Worm (Caenorhabditis elegans): Measurements from ENCODE around the gene Y38H6C.18.

Y38H6C.18 gene

ce11 chrV:20539055-20539454 is 7.9 kb downstream of the Y38H6C.18 start, which contains the start of gene Y38H6C.16:
TSS of gene Y38H6C.16 (minus strand) at chrV:20539347.
- TF ChIP-seq nhr-6 (tag; optimal IDR thresholded peaks at IDR 0.05): no peak
- TF ChIP-seq tra-1 (GFP tag; IDR thresholded peaks at IDR 0.05): no peak
- no peak for TF ChIP-seq lir-3 (tag; optimal IDR thresholded peaks at IDR 0.05)
- no peak for TF ChIP-seq nhr-42 (GFP tag; IDR thresholded peaks at IDR 0.05)
- TF ChIP-seq F49E8.2 (tag; optimal IDR thresholded peaks at IDR 0.05; ENCODE audit: borderline replicate concordance): no peak
- no peak for TF ChIP-seq zip-2 (tag; optimal IDR thresholded peaks at IDR 0.05)
- TF ChIP-seq cey-2 (tag; optimal IDR thresholded peaks at IDR 0.05; ENCODE audit: borderline replicate concordance, insufficient read depth): no peak
- no peak for TF ChIP-seq daf-16 (GFP tag; optimal IDR thresholded peaks at IDR 0.05)
- TF ChIP-seq daf-16 (tag; optimal IDR thresholded peaks at IDR 0.05): no peak
- no peak for TF ChIP-seq dmd-8 (GFP tag; IDR thresholded peaks at IDR 0.05)
- TF ChIP-seq daf-8 (GFP tag; IDR thresholded peaks at IDR 0.05): no peak
- TF ChIP-seq F44E2.7 (GFP tag; IDR thresholded peaks at IDR 0.05): no peak

ce11 chrV:20536208-20536607 is 10.7 kb downstream of the Y38H6C.18 start, which contains the start of gene Y38H6C.15:
TSS of gene Y38H6C.15 (minus strand) at chrV:20536308.
- no peak for TF ChIP-seq nhr-11 (tag; optimal IDR thresholded peaks at IDR 0.05)
- no peak for TF ChIP-seq daf-12 (tag; optimal IDR thresholded peaks at IDR 0.05)
- TF ChIP-seq fos-1 (tag; optimal IDR thresholded peaks at IDR 0.05): no peak
- no peak for TF ChIP-seq gei-8 (GFP tag; optimal IDR thresholded peaks at IDR 0.05)

DNA sequence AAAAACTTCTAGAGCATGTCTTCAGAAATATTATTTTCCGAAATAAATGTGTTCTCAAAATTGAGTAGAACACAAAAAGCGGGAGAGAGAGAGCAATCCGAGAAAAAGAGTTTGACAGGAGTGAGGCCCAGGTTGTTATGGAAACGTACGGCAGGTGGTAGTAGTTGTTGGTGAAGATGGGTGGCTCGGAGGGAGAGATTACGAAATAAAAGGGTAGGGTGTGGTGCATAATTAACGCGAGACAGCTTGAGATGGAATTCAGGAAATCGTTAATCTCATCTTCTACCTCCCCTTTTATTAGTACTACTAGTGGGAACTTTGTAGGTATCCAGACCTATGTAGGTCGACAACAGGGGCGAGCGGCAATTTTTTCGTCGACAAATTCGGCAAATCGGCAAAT is 12.9 kb downstream of the Y38H6C.18 start, which contains the start of gene famh-161:
Gene famh-161, minus strand, starts transcription at position 101 of the 400 bp plus-strand sequence.
- TF ChIP-seq snpc-4 (tag; optimal IDR thresholded peaks at IDR 0.05): no peak
- no peak for TF ChIP-seq attf-4 (tag; optimal IDR thresholded peaks at IDR 0.05)
- no peak for TF ChIP-seq arid-1 (GFP tag; conservative IDR thresholded peaks at IDR 0.05)
- no peak for TF ChIP-seq ctbp-1 (GFP tag; IDR thresholded peaks at IDR 0.05)
- no peak for TF ChIP-seq hmg-1.1 (GFP tag; IDR thresholded peaks at IDR 0.05)
- no peak for TF ChIP-seq ceh-62 (tag; optimal IDR thresholded peaks at IDR 0.05)
- no peak for TF ChIP-seq skn-1 (tag; optimal IDR thresholded peaks at IDR 0.05)
- no peak for TF ChIP-seq jun-1 (tag; optimal IDR thresholded peaks at IDR 0.05)
- TF ChIP-seq mdl-1 (tag; optimal IDR thresholded peaks at IDR 0.05): no peak
- TF ChIP-seq ceh-32 (tag; optimal IDR thresholded peaks at IDR 0.05; ENCODE audit: poor library complexity): no peak
- no peak for TF ChIP-seq nhr-11 (tag; optimal IDR thresholded peaks at IDR 0.05)
- no peak for TF ChIP-seq unc-39 (tag; optimal IDR thresholded peaks at IDR 0.05)
- no peak for TF ChIP-seq snpc-1.2 (GFP tag; IDR thresholded peaks at IDR 0.05)
- no peak for TF ChIP-seq lin-38 (GFP tag; IDR thresholded peaks at IDR 0.05)
- no peak for TF ChIP-seq F37D6.2 (tag; optimal IDR thresholded peaks at IDR 0.05)
- no peak for TF ChIP-seq lin-39 (tag; optimal IDR thresholded peaks at IDR 0.05)

DNA sequence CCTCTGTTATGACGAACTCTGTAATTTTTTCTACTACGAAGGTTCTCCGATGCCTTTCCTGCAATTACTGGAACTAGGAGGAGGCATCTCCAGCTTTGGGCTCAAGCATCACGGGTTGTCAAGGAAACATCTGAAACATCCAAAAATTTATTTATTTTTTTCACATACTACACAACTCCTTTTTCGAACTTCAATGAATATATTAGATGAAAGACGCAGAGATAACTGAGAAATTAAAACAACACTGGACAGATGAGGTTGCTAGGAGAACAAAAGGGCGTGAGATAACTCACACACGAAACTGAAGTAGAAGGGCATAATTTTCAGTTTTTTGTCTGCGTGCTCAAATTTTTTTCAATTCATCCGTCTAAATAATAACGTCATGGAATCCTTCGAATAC is 19.5 kb downstream of the Y38H6C.18 start, which contains the start of gene Y38H6C.13:
Gene Y38H6C.13, plus strand, starts transcription at position 301 of the 400 bp plus-strand sequence.
- TF ChIP-seq ceh-82 (tag; optimal IDR thresholded peaks at IDR 0.05): no peak
- TF ChIP-seq nhr-42 (GFP tag; IDR thresholded peaks at IDR 0.05): no peak
- TF ChIP-seq nhr-10 (tag; optimal IDR thresholded peaks at IDR 0.05): no peak
- no peak for TF ChIP-seq lin-29 (GFP tag; IDR thresholded peaks at IDR 0.05)
- no peak for TF ChIP-seq rbr-2 (tag; optimal IDR thresholded peaks at IDR 0.05)
- no peak for TF ChIP-seq snpc-4 (tag; optimal IDR thresholded peaks at IDR 0.05)
- no peak for TF ChIP-seq lin-39 (tag; optimal IDR thresholded peaks at IDR 0.05)
- no peak for TF ChIP-seq T20F7.1 (GFP tag; optimal IDR thresholded peaks at IDR 0.05)
- no peak for TF ChIP-seq R02D3.7 (tag; optimal IDR thresholded peaks at IDR 0.05)
- no peak for TF ChIP-seq ZK546.5 (tag; optimal IDR thresholded peaks at IDR 0.05)
- no peak for TF ChIP-seq hlh-11 (tag; optimal IDR thresholded peaks at IDR 0.05)
- no peak for TF ChIP-seq nhr-6 (tag; optimal IDR thresholded peaks at IDR 0.05)
- TF ChIP-seq jun-1 (tag; optimal IDR thresholded peaks at IDR 0.05): no peak
- no peak for TF ChIP-seq ceh-62 (tag; optimal IDR thresholded peaks at IDR 0.05)
- no peak for TF ChIP-seq lin-15B (tag; optimal IDR thresholded peaks at IDR 0.05)
- TF ChIP-seq egl-27 (tag; optimal IDR thresholded peaks at IDR 0.05): no peak
- no peak for TF ChIP-seq F26F4.8 (GFP tag; conservative IDR thresholded peaks at IDR 0.05)
